Worm (Caenorhabditis elegans) whole organism, L4 larva: ENCODE results near the gene H03A11.13.

Experiments
- D1046.2 ChIP-seq: fragments of 200-800 bp; sonication (Bioruptor generic); IDR thresholded peaks from 2 replicates; pipeline ENCODE4 v1.3.6; 2022; ENCODE audit warnings: missing genetic modification characterization, missing compliant biosample characterization
- F37D6.2 ChIP-seq: sonication (generic microtip); optimal IDR thresholded peaks from 2 replicates; lab custom pipeline; 2016; ENCODE audit warnings: mild to moderate bottlenecking, missing genetic modification characterization, missing compliant biosample characterization
- R02D3.7 ChIP-seq: fragments of 150-350 bp; sonication (generic microtip); optimal IDR thresholded peaks from 3 replicates; lab custom pipeline; 2014; ENCODE audit warnings: missing biosample characterization, missing genetic modification characterization
- T20F7.1 ChIP-seq: fragments of 200-800 bp; sonication (Bioruptor generic); optimal IDR thresholded peaks from 2 replicates; lab custom pipeline; 2018; ENCODE audit warnings: mild to moderate bottlenecking, missing genetic modification characterization, missing compliant biosample characterization
- T26A8.4 ChIP-seq: fragments of 200-800 bp; sonication (Bioruptor generic); IDR thresholded peaks from 2 replicates; pipeline ENCODE4 v1.3.6; 2022; ENCODE audit warnings: missing genetic modification characterization, missing compliant biosample characterization
- Y105C5A.15 ChIP-seq: fragments of 200-800 bp; sonication (Bioruptor generic); IDR thresholded peaks from 2 replicates; pipeline ENCODE4 v1.3.6; 2022; ENCODE audit warnings: missing genetic modification characterization, missing compliant biosample characterization
- Y5F2A.4 ChIP-seq: fragments of 200-800 bp; sonication (Bioruptor generic); optimal IDR thresholded peaks from 2 replicates; lab custom pipeline; 2018; ENCODE audit warnings: mild to moderate bottlenecking, missing genetic modification characterization, missing compliant biosample characterization
- ZK337.2 ChIP-seq: fragments of 200-800 bp; sonication (Bioruptor generic); IDR thresholded peaks from 2 replicates; pipeline ENCODE4 v1.3.6; 2022; ENCODE audit warnings: missing genetic modification reagents, missing genetic modification characterization, missing compliant biosample characterization
- aha-1 ChIP-seq: fragments of 150-350 bp; peaks from one replicate; lab custom pipeline; 2014; ENCODE audit warnings: missing biosample characterization, missing genetic modification characterization
- arid-1 ChIP-seq: fragments of 200-800 bp; sonication (Bioruptor generic); conservative IDR thresholded peaks from 2 replicates; pipeline ENCODE4 v1.3.6; 2022; ENCODE audit warnings: missing genetic modification reagents, missing genetic modification characterization, missing compliant biosample characterization
- ceh-20 ChIP-seq: fragments of 200-800 bp; sonication (Bioruptor generic); IDR thresholded peaks from 2 replicates; pipeline ENCODE4 v1.3.6; 2022; ENCODE audit warnings: missing genetic modification reagents, missing genetic modification characterization, missing compliant biosample characterization
- ceh-44 ChIP-seq: fragments of 200-800 bp; sonication (Bioruptor generic); IDR thresholded peaks from 2 replicates; pipeline ENCODE4 v1.3.6; 2022; ENCODE audit warnings: missing genetic modification reagents, missing genetic modification characterization, missing compliant biosample characterization
- cey-2 ChIP-seq: sonication (generic microtip); optimal IDR thresholded peaks from 3 replicates; lab custom pipeline; 2017; ENCODE audit warnings: missing genetic modification characterization, mild to moderate bottlenecking, missing compliant biosample characterization, antibody characterized with exemption, borderline replicate concordance; ENCODE audit not compliant: insufficient read depth
- ctbp-1 ChIP-seq: fragments of 200-800 bp; sonication (Bioruptor generic); IDR thresholded peaks from 2 replicates; pipeline ENCODE4 v1.3.6; 2022; ENCODE audit warnings: missing genetic modification reagents, missing genetic modification characterization, missing compliant biosample characterization
- daf-16 ChIP-seq, 3 experiments: sonication (generic microtip); optimal IDR thresholded peaks; 2 replicates each; lab custom pipeline; 2016 to 2017; ENCODE audit warnings: missing genetic modification characterization in 3 of 3, missing genetic modification reagents in 3 of 3, mild to moderate bottlenecking in 2 of 3, missing compliant biosample characterization in 2 of 3, missing biosample characterization in 1 of 3, moderate library complexity in 1 of 3
- daf-8 ChIP-seq: fragments of 200-800 bp; sonication (Bioruptor generic); IDR thresholded peaks from 2 replicates; pipeline ENCODE4 v1.3.6; 2022; ENCODE audit warnings: missing genetic modification characterization, missing compliant biosample characterization
- dmd-6 ChIP-seq: fragments of 200-800 bp; sonication (Bioruptor generic); IDR thresholded peaks from 2 replicates; pipeline ENCODE4 v1.3.6; 2022; ENCODE audit warnings: missing genetic modification reagents, missing genetic modification characterization, missing compliant biosample characterization
- dpl-1 ChIP-seq: fragments of 150-350 bp; optimal IDR thresholded peaks from 2 replicates; lab custom pipeline; 2014; ENCODE audit warnings: missing biosample characterization, missing genetic modification reagents, missing genetic modification characterization
- gei-8 ChIP-seq: fragments of 200-800 bp; sonication (Bioruptor generic); optimal IDR thresholded peaks from 2 replicates; lab custom pipeline; 2018; ENCODE audit warnings: mild to moderate bottlenecking, missing genetic modification characterization, missing compliant biosample characterization
- hlh-11 ChIP-seq: fragments of 200-800 bp; sonication (Bioruptor generic); optimal IDR thresholded peaks from 2 replicates; lab custom pipeline; 2018; ENCODE audit warnings: mild to moderate bottlenecking, missing genetic modification characterization, missing compliant biosample characterization
- hmg-1.1 ChIP-seq: fragments of 200-800 bp; sonication (Bioruptor generic); IDR thresholded peaks from 2 replicates; pipeline ENCODE4 v1.3.6; 2022; ENCODE audit warnings: missing genetic modification reagents, missing genetic modification characterization, missing compliant biosample characterization
- jun-1 ChIP-seq: fragments of 150-350 bp; optimal IDR thresholded peaks from 2 replicates; lab custom pipeline; 2014; ENCODE audit warnings: missing biosample characterization, missing genetic modification reagents, missing genetic modification characterization
- lim-7 ChIP-seq: fragments of 200-800 bp; sonication (Bioruptor generic); IDR thresholded peaks from 2 replicates; pipeline ENCODE4 v1.3.6; 2022; ENCODE audit warnings: missing genetic modification characterization, missing compliant biosample characterization
- lin-1 ChIP-seq: fragments of 200-800 bp; sonication (Bioruptor generic); IDR thresholded peaks from 2 replicates; pipeline ENCODE4 v1.3.6; 2022; ENCODE audit warnings: missing genetic modification reagents, missing genetic modification characterization, missing compliant biosample characterization
- lin-13 ChIP-seq: fragments of 150-350 bp; optimal IDR thresholded peaks from 2 replicates; lab custom pipeline; 2014; ENCODE audit warnings: missing biosample characterization, missing genetic modification reagents, missing genetic modification characterization
- lir-3 ChIP-seq: sonication (generic microtip); optimal IDR thresholded peaks from 2 replicates; lab custom pipeline; 2016; ENCODE audit warnings: mild to moderate bottlenecking, missing genetic modification characterization, missing compliant biosample characterization
- lsy-2 ChIP-seq, 2 experiments: fragments of 150-350 bp in 1 of 2; sonication (generic microtip) in 1 of 2; optimal IDR thresholded peaks; 2 replicates each; lab custom pipeline; 2014 to 2017; ENCODE audit warnings: missing biosample characterization in 2 of 2, missing genetic modification characterization in 2 of 2
- mdt-29 ChIP-seq: fragments of 200-800 bp; sonication (Bioruptor generic); IDR thresholded peaks from 2 replicates; pipeline ENCODE4 v1.3.6; 2022; ENCODE audit warnings: missing genetic modification reagents, missing genetic modification characterization, missing compliant biosample characterization
- mes-2 ChIP-seq: sonication (generic microtip); optimal IDR thresholded peaks from 2 replicates; lab custom pipeline; 2016; ENCODE audit warnings: missing genotype, mild to moderate bottlenecking, missing genetic modification characterization, missing compliant biosample characterization; ENCODE audit not compliant: poor library complexity, severe bottlenecking
- mxl-2 ChIP-seq: fragments of 200-800 bp; sonication (Bioruptor generic); conservative IDR thresholded peaks from 2 replicates; pipeline ENCODE4 v1.3.6; 2022; ENCODE audit warnings: missing genetic modification reagents, missing genetic modification characterization, missing compliant biosample characterization
- mxl-3 ChIP-seq: fragments of 200-800 bp; sonication (Bioruptor generic); optimal IDR thresholded peaks from 2 replicates; lab custom pipeline; 2018; ENCODE audit warnings: mild to moderate bottlenecking, missing genetic modification characterization, missing compliant biosample characterization
- nhr-10 ChIP-seq: fragments of 150-350 bp; optimal IDR thresholded peaks from 2 replicates; lab custom pipeline; 2014; ENCODE audit warnings: missing biosample characterization, missing genetic modification characterization
- nhr-102 ChIP-seq: sonication (generic microtip); optimal IDR thresholded peaks from 2 replicates; lab custom pipeline; 2016; ENCODE audit warnings: mild to moderate bottlenecking, missing genetic modification characterization, moderate library complexity, missing compliant biosample characterization
- nhr-11 ChIP-seq: fragments of 150-350 bp; optimal IDR thresholded peaks from 2 replicates; lab custom pipeline; 2014; ENCODE audit warnings: missing biosample characterization, missing genetic modification characterization
- nhr-111 ChIP-seq: fragments of 200-800 bp; sonication (Bioruptor generic); optimal IDR thresholded peaks from 2 replicates; lab custom pipeline; 2018; ENCODE audit warnings: mild to moderate bottlenecking, missing genetic modification characterization, missing compliant biosample characterization
- nhr-237 ChIP-seq: sonication (generic microtip); optimal IDR thresholded peaks from 2 replicates; lab custom pipeline; 2017; ENCODE audit warnings: missing biosample characterization, missing genetic modification characterization
- nhr-48 ChIP-seq: sonication (generic microtip); optimal IDR thresholded peaks from 2 replicates; lab custom pipeline; 2016; ENCODE audit warnings: mild to moderate bottlenecking, missing genetic modification characterization, missing compliant biosample characterization
- nhr-6 ChIP-seq: fragments of 150-350 bp; optimal IDR thresholded peaks from 2 replicates; lab custom pipeline; 2014; ENCODE audit warnings: missing biosample characterization, missing genetic modification characterization
- php-3 ChIP-seq: fragments of 200-800 bp; sonication (Bioruptor generic); IDR thresholded peaks from 2 replicates; pipeline ENCODE4 v1.3.6; 2022; ENCODE audit warnings: missing genetic modification reagents, missing genetic modification characterization, missing compliant biosample characterization
- pqm-1 ChIP-seq: sonication (generic microtip); optimal IDR thresholded peaks from 2 replicates; lab custom pipeline; 2017; ENCODE audit warnings: missing biosample characterization, missing genetic modification characterization
- rbr-2 ChIP-seq: sonication (generic microtip); optimal IDR thresholded peaks from 2 replicates; lab custom pipeline; 2016; ENCODE audit warnings: missing genotype, missing genetic modification characterization, missing compliant biosample characterization
- saeg-2 ChIP-seq: fragments of 200-800 bp; sonication (Bioruptor generic); IDR thresholded peaks from 2 replicates; pipeline ENCODE4 v1.3.6; 2022; ENCODE audit warnings: missing genetic modification reagents, missing genetic modification characterization, missing compliant biosample characterization
- sdz-12 ChIP-seq: fragments of 200-800 bp; sonication (Bioruptor generic); optimal IDR thresholded peaks from 2 replicates; lab custom pipeline; 2018; ENCODE audit warnings: mild to moderate bottlenecking, missing genetic modification characterization, missing compliant biosample characterization
- snpc-4 ChIP-seq: fragments of 150-350 bp; optimal IDR thresholded peaks from 2 replicates; lab custom pipeline; 2014; ENCODE audit warnings: missing biosample characterization, missing genetic modification characterization
- spr-3 ChIP-seq: fragments of 200-800 bp; sonication (Bioruptor generic); optimal IDR thresholded peaks from 2 replicates; lab custom pipeline; 2018; ENCODE audit warnings: mild to moderate bottlenecking, missing genetic modification characterization, missing compliant biosample characterization
- tag-97 ChIP-seq: fragments of 200-800 bp; sonication (Bioruptor generic); IDR thresholded peaks from 2 replicates; pipeline ENCODE4 v1.3.6; 2022; ENCODE audit warnings: missing genetic modification characterization, missing compliant biosample characterization
- unc-130 ChIP-seq: sonication (generic microtip); optimal IDR thresholded peaks from 2 replicates; lab custom pipeline; 2016; ENCODE audit warnings: missing genetic modification reagents, missing genetic modification characterization, missing compliant biosample characterization
- vab-7 ChIP-seq: fragments of 200-800 bp; sonication (Bioruptor generic); IDR thresholded peaks from 2 replicates; pipeline ENCODE4 v1.3.6; 2022; ENCODE audit warnings: missing genetic modification reagents, missing genetic modification characterization, missing compliant biosample characterization
- zfp-2 ChIP-seq: sonication (generic microtip); optimal IDR thresholded peaks from 2 replicates; lab custom pipeline; 2016; ENCODE audit warnings: mild to moderate bottlenecking, missing genetic modification characterization, missing compliant biosample characterization
- zip-11 ChIP-seq: fragments of 200-800 bp; sonication (Bioruptor generic); IDR thresholded peaks from 2 replicates; pipeline ENCODE4 v1.3.6; 2022; ENCODE audit warnings: missing genetic modification characterization, missing compliant biosample characterization
- ztf-7 ChIP-seq: fragments of 150-350 bp; optimal IDR thresholded peaks from 2 replicates; lab custom pipeline; 2014; ENCODE audit warnings: missing biosample characterization, missing genetic modification characterization

H03A11.13 gene

ce11 chrX:15181454-15181853 is 31.6 kb downstream of the H03A11.13 start, which contains the start of gene pkhm-2:
TSS of gene pkhm-2 (minus strand) at chrX:15181465.
- TF ChIP-seq daf-8 (no peak), spr-3 (GFP tag; lab: Kevin White, UChicago) (peak; percentile 84), rbr-2 (tag; lab: Kevin White, UChicago) (peak; percentile 92), ceh-20 (GFP tag; lab: Robert Waterston, UW) (peak; percentile 84), pqm-1 (peak; percentile 10), ctbp-1 (GFP tag; lab: Robert Waterston, UW) (peak; percentile 78), arid-1 (GFP tag; lab: Robert Waterston, UW) (peak; percentile 49; the same call in 1 of the 2 replicates), dpl-1 (peak; percentile 86), aha-1 (tag; lab: Kevin White, UChicago) (peak; percentile 99), zip-11 (GFP tag; lab: Robert Waterston, UW) (no peak), mxl-3 (GFP tag; lab: Kevin White, UChicago) (peak; percentile 95), zfp-2 (tag; lab: Kevin White, UChicago) (no peak), ceh-44 (no peak), Y105C5A.15 (GFP tag; lab: Robert Waterston, UW) (no peak), php-3 (peak; percentile 77), lir-3 (no peak), T20F7.1 (GFP tag; lab: Kevin White, UChicago) (no peak), nhr-237 (no peak), cey-2 (tag; lab: Kevin White, UChicago) (no peak), T26A8.4 (GFP tag; lab: Robert Waterston, UW) (peak; percentile 93), hmg-1.1 (GFP tag; lab: Robert Waterston, UW) (peak; percentile 94), mdt-29 (GFP tag; lab: Robert Waterston, UW) (peak; percentile 63), mxl-2 (GFP tag; lab: Robert Waterston, UW) (no peak), hlh-11 (tag; lab: Kevin White, UChicago) (peak; percentile 96), R02D3.7 (tag; lab: Kevin White, UChicago) (no peak), nhr-102 (tag; lab: Kevin White, UChicago) (peak; percentile 95), ztf-7 (tag; lab: Kevin White, UChicago) (peak; percentile 83), nhr-111 (GFP tag; lab: Kevin White, UChicago) (peak; percentile 8), gei-8 (GFP tag; lab: Kevin White, UChicago) (peak; percentile 26), nhr-11 (tag; lab: Kevin White, UChicago) (peak; percentile 85), nhr-48 (tag; lab: Kevin White, UChicago) (peak; percentile 82), saeg-2 (GFP tag; lab: Robert Waterston, UW) (peak; percentile 83), lsy-2 (tag; optimal IDR thresholded peaks at IDR 0.05; lab: Kevin White, UChicago) (peak; percentile 66 to 88), D1046.2 (GFP tag; lab: Robert Waterston, UW) (no peak), jun-1 (tag; lab: Kevin White, UChicago) (peak; percentile 69), ZK337.2 (GFP tag; lab: Robert Waterston, UW) (no peak), tag-97 (GFP tag; lab: Robert Waterston, UW) (no peak), lin-1 (GFP tag; lab: Robert Waterston, UW) (peak; percentile 82), vab-7 (peak; percentile 45; the same call in 1 of the 2 replicates), F37D6.2 (peak; percentile 84), nhr-6 (tag; lab: Kevin White, UChicago) (peak; percentile 97), dmd-6 (GFP tag; lab: Robert Waterston, UW) (peak; percentile 86), snpc-4 (tag; lab: Kevin White, UChicago) (peak; percentile 44), mes-2 (tag; lab: Kevin White, UChicago) (peak; percentile 93), lim-7 (GFP tag; lab: Robert Waterston, UW) (0 out of 2 replicates have a peak, but pooled peaks have one; percentile 43), sdz-12 (GFP tag; lab: Kevin White, UChicago) (no peak), lin-13 (GFP tag; lab: Kevin White, UChicago) (peak; percentile 90), daf-16 (GFP tag; optimal IDR thresholded peaks at IDR 0.05; lab: Kevin White, UChicago) (peak in 1 of 2 experiments; percentile 61), daf-16 (tag; optimal IDR thresholded peaks at IDR 0.05; lab: Kevin White, UChicago) (peak; percentile 86), unc-130 (GFP tag; lab: Kevin White, UChicago) (no peak), Y5F2A.4 (GFP tag; lab: Kevin White, UChicago) (peak; percentile 12), nhr-10 (tag; lab: Kevin White, UChicago) (no peak)
